Fruit fly (Drosophila melanogaster) whole organism, wandering third instar larva: ENCODE results near the gene alpha-Man-Ib.

ENCODE experiments used
- Abd-B ChIP-seq: fragments of >200 bp; optimal IDR thresholded peaks from 2 replicates; lab custom pipeline; 2017; ENCODE audit warnings: missing biosample characterization, missing genetic modification characterization
- GATAd ChIP-seq: sonication (Bioruptor generic); optimal IDR thresholded peaks from 2 replicates; lab custom pipeline; 2016; ENCODE audit warnings: missing biosample characterization, missing genetic modification characterization
- HLH106 ChIP-seq: fragments of 200-800 bp; optimal IDR thresholded peaks from 3 replicates; lab custom pipeline; 2019; ENCODE audit warnings: missing biosample characterization, mild to moderate bottlenecking, missing genetic modification characterization, moderate library complexity
- OdsH ChIP-seq: fragments of 200-800 bp; sonication (Bioruptor generic); optimal IDR thresholded peaks from 2 replicates; lab custom pipeline; 2016; ENCODE audit warnings: missing biosample characterization, mild to moderate bottlenecking, missing genetic modification characterization
- Sp1 ChIP-seq: fragments of 200-800 bp; sonication (Bioruptor generic); optimal IDR thresholded peaks from 3 replicates; lab custom pipeline; 2019; ENCODE audit warnings: missing biosample characterization, mild to moderate bottlenecking, missing genetic modification characterization, moderate library complexity
- fru ChIP-seq: fragments of 200-800 bp; sonication (Bioruptor generic); optimal IDR thresholded peaks from 3 replicates; lab custom pipeline; 2016; ENCODE audit warnings: missing biosample characterization, mild to moderate bottlenecking, missing genetic modification characterization
- psq ChIP-seq: fragments of 200-800 bp; sonication (Bioruptor generic); optimal IDR thresholded peaks from 3 replicates; lab custom pipeline; 2017; ENCODE audit warnings: missing biosample characterization, mild to moderate bottlenecking, missing genetic modification characterization, moderate library complexity
- sage ChIP-seq: fragments of 200-800 bp; sonication (Bioruptor generic); optimal IDR thresholded peaks from 2 replicates; lab custom pipeline; 2016; ENCODE audit warnings: missing biosample characterization, mild to moderate bottlenecking, missing genetic modification characterization
- usp ChIP-seq: fragments of >200 bp; optimal IDR thresholded peaks from 2 replicates; lab custom pipeline; 2017; ENCODE audit warnings: missing biosample characterization, missing genetic modification characterization

dm6 chr3R:29138961-29139527, 26.4 kb upstream of the alpha-Man-Ib start:
- TF ChIP-seq fru (GFP tag; lab: Kevin White, UChicago), result no peak
- no peak for TF ChIP-seq Abd-B (GFP tag; lab: Kevin White, UChicago)
- TF ChIP-seq psq (GFP tag; lab: Kevin White, UChicago), result no peak
- no peak for TF ChIP-seq usp (GFP tag; lab: Kevin White, UChicago)
- TF ChIP-seq Sp1 (GFP tag; lab: Kevin White, UChicago), result no peak
- no peak for TF ChIP-seq GATAd (GFP tag; lab: Kevin White, UChicago)
- no peak for TF ChIP-seq OdsH
- TF ChIP-seq sage (GFP tag; lab: Kevin White, UChicago), result no peak
- no peak for TF ChIP-seq HLH106 (tag; lab: Kevin White, UChicago)
